4 worm cellular contexts compared by ENCODE assay signal in genomic region chrX:7794306-7794743, ce11.
TF ChIP-seq lines count a peak whose summit lies in the region.

No protein-coding gene starts in this region.

TF ChIP-seq in whole organism, L2 larva, 48 proteins besides CTCF, POLR2A, EP300 and RAD21 (continued from another document):
- peak; percentile 18 for TF ChIP-seq nhr-11 (tag; optimal IDR thresholded peaks at IDR 0.05; lab: Kevin White, UChicago)
- no peak for TF ChIP-seq ztf-1 (GFP tag; conservative IDR thresholded peaks at IDR 0.05; lab: Robert Waterston, UW)
- no peak for TF ChIP-seq C34F6.9 (tag; optimal IDR thresholded peaks at IDR 0.05; lab: Kevin White, UChicago)
- TF ChIP-seq egl-27 (tag; optimal IDR thresholded peaks at IDR 0.05; lab: Kevin White, UChicago) = no peak
- no peak for TF ChIP-seq nhr-23 (tag; optimal IDR thresholded peaks at IDR 0.05; lab: Kevin White, UChicago)
- no peak for TF ChIP-seq alr-1 (tag; optimal IDR thresholded peaks at IDR 0.05; lab: Kevin White, UChicago)
- no peak for TF ChIP-seq R02D3.7 (tag; optimal IDR thresholded peaks at IDR 0.05; lab: Kevin White, UChicago)
- no peak for TF ChIP-seq nhr-10 (tag; optimal IDR thresholded peaks at IDR 0.05; lab: Kevin White, UChicago)
- no peak for TF ChIP-seq dmd-4 (tag; optimal IDR thresholded peaks at IDR 0.05; lab: Kevin White, UChicago)
- peak; percentile 57 for TF ChIP-seq sma-9 (GFP tag; optimal IDR thresholded peaks at IDR 0.05; lab: Kevin White, UChicago)
- TF ChIP-seq sma-9 (tag; optimal IDR thresholded peaks at IDR 0.05; lab: Kevin White, UChicago) = no peak
- TF ChIP-seq lin-11 (tag; optimal IDR thresholded peaks at IDR 0.05; lab: Kevin White, UChicago) = no peak
- no peak for TF ChIP-seq lin-39 (tag; optimal IDR thresholded peaks at IDR 0.05; lab: Kevin White, UChicago)
- no peak for TF ChIP-seq elt-3 (tag; optimal IDR thresholded peaks at IDR 0.05; lab: Kevin White, UChicago)
- TF ChIP-seq ztf-11 (tag; optimal IDR thresholded peaks at IDR 0.05; lab: Kevin White, UChicago) = no peak
- no peak for TF ChIP-seq nhr-12 (tag; optimal IDR thresholded peaks at IDR 0.05; lab: Kevin White, UChicago)
- TF ChIP-seq lsy-2 (tag; optimal IDR thresholded peaks at IDR 0.05; lab: Kevin White, UChicago) = peak in 1 of 2 experiments; percentile 47
- peak; percentile 6 for TF ChIP-seq unc-55 (GFP tag; optimal IDR thresholded peaks at IDR 0.05; lab: Kevin White, UChicago)
- TF ChIP-seq blmp-1 (tag; optimal IDR thresholded peaks at IDR 0.05; lab: Kevin White, UChicago; ENCODE audit: insufficient read depth) = peak; percentile 44
- no peak for TF ChIP-seq aly-2 (tag; optimal IDR thresholded peaks at IDR 0.05; lab: Kevin White, UChicago)
- peak; percentile 4 for TF ChIP-seq lin-13 (GFP tag; optimal IDR thresholded peaks at IDR 0.05; lab: Kevin White, UChicago)
- no peak for TF ChIP-seq snpc-4 (tag; optimal IDR thresholded peaks at IDR 0.05; lab: Kevin White, UChicago)
- no peak for TF ChIP-seq ztf-4 (tag; optimal IDR thresholded peaks at IDR 0.05; lab: Kevin White, UChicago)
- no peak for TF ChIP-seq gmeb-1 (tag; optimal IDR thresholded peaks at IDR 0.05; lab: Kevin White, UChicago)
- TF ChIP-seq peb-1 (tag; optimal IDR thresholded peaks at IDR 0.05; lab: Kevin White, UChicago) = no peak

TF ChIP-seq in whole organism, L4 larva, 104 proteins besides CTCF, POLR2A, EP300 and RAD21 (continued from another document and continues in another):
- TF ChIP-seq aly-2 (tag; optimal IDR thresholded peaks at IDR 0.05; lab: Kevin White, UChicago) (no peak), dve-1 (tag; optimal IDR thresholded peaks at IDR 0.05; lab: Kevin White, UChicago; ENCODE audit: insufficient read depth) (peak; percentile 51), pha-4 (GFP tag; IDR thresholded peaks at IDR 0.05; lab: Robert Waterston, UW) (peak; percentile 79), pha-4 (tag; optimal IDR thresholded peaks at IDR 0.05; lab: Kevin White, UChicago) (no peak), sdz-12 (GFP tag; optimal IDR thresholded peaks at IDR 0.05; lab: Kevin White, UChicago) (peak; percentile 71), mep-1 (tag; optimal IDR thresholded peaks at IDR 0.05; lab: Kevin White, UChicago) (peak; percentile 40), nhr-102 (tag; optimal IDR thresholded peaks at IDR 0.05; lab: Kevin White, UChicago) (peak; percentile 75), daf-16 (GFP tag; optimal IDR thresholded peaks at IDR 0.05; lab: Kevin White, UChicago) (peak; percentile 47 to 81), daf-16 (tag; optimal IDR thresholded peaks at IDR 0.05; lab: Kevin White, UChicago) (peak; percentile 55), lsy-2 (tag; optimal IDR thresholded peaks at IDR 0.05; lab: Kevin White, UChicago) (peak in 1 of 2 experiments; percentile 47), hmg-1.1 (GFP tag; IDR thresholded peaks at IDR 0.05; lab: Robert Waterston, UW) (peak; percentile 80), egl-27 (tag; optimal IDR thresholded peaks at IDR 0.05; lab: Kevin White, UChicago) (no peak), madf-9 (GFP tag; conservative IDR thresholded peaks at IDR 0.05; lab: Robert Waterston, UW) (peak; percentile 31; the same call in 1 of the 2 replicates), spr-1 (tag; optimal IDR thresholded peaks at IDR 0.05; lab: Kevin White, UChicago) (peak; percentile 7), Y5F2A.4 (GFP tag; optimal IDR thresholded peaks at IDR 0.05; lab: Kevin White, UChicago) (peak; percentile 38), Y105C5A.15 (GFP tag; IDR thresholded peaks at IDR 0.05; lab: Robert Waterston, UW) (0 out of 2 replicates have a peak, but pooled peaks have one; percentile 4), lir-3 (tag; optimal IDR thresholded peaks at IDR 0.05; lab: Kevin White, UChicago) (peak; percentile 68), nhr-25 (tag; optimal IDR thresholded peaks at IDR 0.05; lab: Kevin White, UChicago; ENCODE audit: borderline replicate concordance, insufficient read depth) (peak; percentile 1), nhr-48 (tag; optimal IDR thresholded peaks at IDR 0.05; lab: Kevin White, UChicago) (peak; percentile 60), dmd-8 (GFP tag; IDR thresholded peaks at IDR 0.05; lab: Robert Waterston, UW) (peak; percentile 83), ZK337.2 (GFP tag; IDR thresholded peaks at IDR 0.05; lab: Robert Waterston, UW) (0 out of 2 replicates have a peak, but pooled peaks have one; percentile 41), hlh-11 (tag; optimal IDR thresholded peaks at IDR 0.05; lab: Kevin White, UChicago) (peak; percentile 49), dpl-1 (GFP tag; optimal IDR thresholded peaks at IDR 0.05; lab: Kevin White, UChicago) (peak; percentile 26), dmd-9 (GFP tag; IDR thresholded peaks at IDR 0.05; lab: Robert Waterston, UW) (peak; percentile 72; the same call in 1 of the 2 replicates), ztf-7 (tag; optimal IDR thresholded peaks at IDR 0.05; lab: Kevin White, UChicago) (peak; percentile 7), unc-62 (GFP tag; optimal IDR thresholded peaks at IDR 0.05 in 1 of 2; lab: Kevin White, UChicago) (peak in 1 of 2 experiments; percentile 41), unc-62 (tag; optimal IDR thresholded peaks at IDR 0.05; lab: Kevin White, UChicago) (no peak), nhr-237 (tag; optimal IDR thresholded peaks at IDR 0.05; lab: Kevin White, UChicago) (no peak), nhr-11 (tag; optimal IDR thresholded peaks at IDR 0.05; lab: Kevin White, UChicago) (peak; percentile 16), egl-43 (GFP tag; IDR thresholded peaks at IDR 0.05; lab: Robert Waterston, UW) (peak; percentile 90), nhr-77 (tag; optimal IDR thresholded peaks at IDR 0.05; lab: Kevin White, UChicago) (peak; percentile 41), mes-2 (tag; optimal IDR thresholded peaks at IDR 0.05; lab: Kevin White, UChicago; ENCODE audit: poor library complexity, severe bottlenecking) (peak; percentile 46), ceh-20 (GFP tag; IDR thresholded peaks at IDR 0.05; lab: Robert Waterston, UW) (peak; percentile 40; the same call in 1 of the 2 replicates), unc-130 (GFP tag; optimal IDR thresholded peaks at IDR 0.05; lab: Kevin White, UChicago) (peak; percentile 4)

TF ChIP-seq in whole organism, late embryonic, 69 proteins besides CTCF, POLR2A, EP300 and RAD21 (continued from another document):
- TF ChIP-seq nfya-1 (tag; optimal IDR thresholded peaks at IDR 0.05; lab: Kevin White, UChicago) (no peak), ceh-18 (tag; optimal IDR thresholded peaks at IDR 0.05; lab: Kevin White, UChicago) (no peak), rnt-1 (tag; optimal IDR thresholded peaks at IDR 0.05; lab: Kevin White, UChicago) (no peak), pqm-1 (tag; optimal IDR thresholded peaks at IDR 0.05; lab: Kevin White, UChicago) (no peak), ceh-6 (GFP tag; optimal IDR thresholded peaks at IDR 0.05; lab: Kevin White, UChicago) (peak; percentile 59), elt-2 (tag; optimal IDR thresholded peaks at IDR 0.05; lab: Kevin White, UChicago) (no peak), odd-2 (tag; optimal IDR thresholded peaks at IDR 0.05; lab: Kevin White, UChicago) (no peak), eyg-1 (tag; optimal IDR thresholded peaks at IDR 0.05; lab: Kevin White, UChicago) (no peak), ttx-3 (tag; optimal IDR thresholded peaks at IDR 0.05; lab: Kevin White, UChicago) (no peak), ceh-22 (tag; optimal IDR thresholded peaks at IDR 0.05; lab: Kevin White, UChicago) (no peak), ceh-48 (tag; optimal IDR thresholded peaks at IDR 0.05; lab: Kevin White, UChicago) (no peak), gmeb-2 (tag; optimal IDR thresholded peaks at IDR 0.05; lab: Kevin White, UChicago) (no peak), unc-3 (GFP tag; conservative IDR thresholded peaks at IDR 0.05; lab: Robert Waterston, UW) (no peak), unc-3 (tag; optimal IDR thresholded peaks at IDR 0.05; lab: Kevin White, UChicago) (no peak), hlh-13 (GFP tag; optimal IDR thresholded peaks at IDR 0.05; lab: Kevin White, UChicago) (no peak), K09A11.1 (tag; optimal IDR thresholded peaks at IDR 0.05; lab: Kevin White, UChicago; ENCODE audit: insufficient read depth) (no peak), ceh-14 (tag; optimal IDR thresholded peaks at IDR 0.05; lab: Kevin White, UChicago) (no peak), hlh-8 (tag; optimal IDR thresholded peaks at IDR 0.05; lab: Kevin White, UChicago) (no peak), dmd-4 (tag; optimal IDR thresholded peaks at IDR 0.05; lab: Kevin White, UChicago; ENCODE audit: borderline replicate concordance) (no peak), ceh-9 (tag; optimal IDR thresholded peaks at IDR 0.05; lab: Kevin White, UChicago) (no peak), nhr-232 (tag; optimal IDR thresholded peaks at IDR 0.05; lab: Kevin White, UChicago) (peak; percentile 12), ama-1 (optimal IDR thresholded peaks at IDR 0.05; lab: Kevin White, UChicago) (no peak), T23F11.4 (GFP tag; optimal IDR thresholded peaks at IDR 0.05; lab: Kevin White, UChicago) (no peak), lin-11 (tag; optimal IDR thresholded peaks at IDR 0.05; lab: Kevin White, UChicago) (peak; percentile 39), madf-2 (tag; optimal IDR thresholded peaks at IDR 0.05; lab: Kevin White, UChicago) (no peak), tbx-7 (tag; optimal IDR thresholded peaks at IDR 0.05; lab: Kevin White, UChicago) (no peak), elt-4 (tag; optimal IDR thresholded peaks at IDR 0.05; lab: Kevin White, UChicago) (no peak), fax-1 (tag; optimal IDR thresholded peaks at IDR 0.05; lab: Kevin White, UChicago) (no peak), F13H6.1 (tag; optimal IDR thresholded peaks at IDR 0.05; lab: Kevin White, UChicago) (no peak), dve-1 (tag; optimal IDR thresholded peaks at IDR 0.05; lab: Kevin White, UChicago) (no peak), ceh-24 (tag; optimal IDR thresholded peaks at IDR 0.05; lab: Kevin White, UChicago) (no peak), che-1 (tag; optimal IDR thresholded peaks at IDR 0.05; lab: Kevin White, UChicago) (peak; percentile 38), ceh-2 (tag; optimal IDR thresholded peaks at IDR 0.05; lab: Kevin White, UChicago) (peak; percentile 15), pros-1 (tag; optimal IDR thresholded peaks at IDR 0.05; lab: Kevin White, UChicago) (no peak), npax-4 (tag; optimal IDR thresholded peaks at IDR 0.05; lab: Kevin White, UChicago) (no peak), sox-4 (tag; optimal IDR thresholded peaks at IDR 0.05; lab: Kevin White, UChicago) (no peak), ceh-45 (GFP tag; IDR thresholded peaks at IDR 0.05; lab: Robert Waterston, UW) (no peak), sox-2 (GFP tag; IDR thresholded peaks at IDR 0.05; lab: Robert Waterston, UW) (no peak)

TF ChIP-seq in whole organism, mixed stage, embryonic, 35 proteins besides CTCF, POLR2A, EP300 and RAD21 (continued from another document):
- no peak for TF ChIP-seq flh-1 (GFP tag; optimal IDR thresholded peaks at IDR 0.05; lab: Kevin White, UChicago)
- TF ChIP-seq zip-8 (tag; optimal IDR thresholded peaks at IDR 0.05; lab: Kevin White, UChicago) = no peak
- no peak for TF ChIP-seq elt-3 (tag; optimal IDR thresholded peaks at IDR 0.05; lab: Kevin White, UChicago)
- TF ChIP-seq nhr-76 (tag; optimal IDR thresholded peaks at IDR 0.05; lab: Kevin White, UChicago) = no peak
- no peak for TF ChIP-seq nhr-12 (tag; optimal IDR thresholded peaks at IDR 0.05; lab: Kevin White, UChicago)
